Worm (Caenorhabditis elegans): ENCODE data around the gene spat-2.

ce11 chrIII:11036132-11036531 lies 608 bp upstream of the spat-2 start:
- TF ChIP-seq unc-62 (GFP tag; optimal IDR thresholded peaks at IDR 0.05) (peak; percentile 34), blmp-1 (tag; optimal IDR thresholded peaks at IDR 0.05) (no peak), lsy-2 (tag; optimal IDR thresholded peaks at IDR 0.05) (peak; percentile 96), nhr-12 (tag; optimal IDR thresholded peaks at IDR 0.05) (no peak), ceh-43 (GFP tag; optimal IDR thresholded peaks at IDR 0.05) (no peak), ces-1 (GFP tag; optimal IDR thresholded peaks at IDR 0.05) (peak; percentile 34), cnd-1 (tag; optimal IDR thresholded peaks at IDR 0.05) (no peak), nhr-28 (tag; optimal IDR thresholded peaks at IDR 0.05) (no peak)

Measured in whole organism, mixed stage, embryonic.